Worm (Caenorhabditis elegans): ENCODE data around the gene str-181.

ce11 chrV:12760913-12761312 lies 42.4 kb upstream of the str-181 start, which contains the start of gene F18E2.15:
- no peak for TF ChIP-seq nhr-23 (tag; optimal IDR thresholded peaks at IDR 0.05)
- TF ChIP-seq nhr-76 (tag; optimal IDR thresholded peaks at IDR 0.05), result no peak
- TF ChIP-seq fos-1 (tag; optimal IDR thresholded peaks at IDR 0.05), result no peak
- TF ChIP-seq ceh-82 (tag; optimal IDR thresholded peaks at IDR 0.05), result no peak
- TF ChIP-seq unc-62 (GFP tag; optimal IDR thresholded peaks at IDR 0.05), result no peak
- no peak for TF ChIP-seq eor-1 (tag; optimal IDR thresholded peaks at IDR 0.05)
- TF ChIP-seq nhr-11 (tag; optimal IDR thresholded peaks at IDR 0.05), result no peak
- TF ChIP-seq snpc-4 (tag; optimal IDR thresholded peaks at IDR 0.05), result no peak
- TF ChIP-seq nfya-1 (tag; optimal IDR thresholded peaks at IDR 0.05; ENCODE audit: insufficient read depth), result no peak
- no peak for TF ChIP-seq ama-1 (optimal IDR thresholded peaks at IDR 0.05)
- no peak for TF ChIP-seq ceh-16 (tag; optimal IDR thresholded peaks at IDR 0.05)
- no peak for TF ChIP-seq aly-2 (tag; optimal IDR thresholded peaks at IDR 0.05)
- TF ChIP-seq pha-4 (tag; optimal IDR thresholded peaks at IDR 0.05), result no peak

Data from whole organism, L3 larva.